Fruit fly (Drosophila melanogaster): ENCODE data around the gene CG10300.
A peak's percentile ranks its signal among the peaks of the same experiment; 100 is the strongest.

CG10300 gene

DNA sequence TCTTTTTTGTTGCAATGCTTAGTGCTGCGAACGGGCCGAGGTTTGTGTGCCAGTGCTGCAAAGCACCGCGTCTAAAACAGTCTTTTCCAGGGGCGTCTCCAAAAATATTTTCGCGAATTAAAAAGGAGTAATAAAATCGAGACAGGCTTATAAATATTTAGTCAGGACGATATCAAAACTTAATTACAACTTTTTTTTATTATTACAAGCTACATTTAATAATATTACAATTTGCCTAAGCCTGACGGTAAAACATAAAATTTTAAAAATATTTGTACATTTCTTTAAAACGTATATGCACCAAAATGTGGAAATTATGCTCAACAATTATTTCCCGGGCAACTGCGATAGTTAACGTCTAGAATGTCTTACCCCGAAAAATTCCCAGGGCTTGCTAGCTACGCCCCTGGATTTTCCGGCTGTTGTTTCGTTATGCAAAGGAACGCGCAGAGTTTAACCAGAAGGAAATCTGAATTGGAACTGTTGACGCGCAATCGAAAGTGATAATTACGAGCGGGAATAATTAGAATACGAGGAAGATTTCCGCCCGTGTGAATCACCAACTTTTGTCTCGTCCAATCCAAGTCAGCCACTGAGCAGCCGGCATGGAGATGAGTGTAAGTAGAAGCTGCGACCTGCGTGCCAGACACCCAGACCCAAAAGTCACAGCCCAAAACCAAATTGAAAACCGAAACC lies 46.7 kb downstream of the CG10300 start, which contains the start of the genes PTPMT1 and Hrd3:
TSS of gene PTPMT1 (plus strand) at position 428 of the 696 bp plus-strand sequence.
TSS of gene Hrd3 (minus strand) at position 646 of the 696 bp plus-strand sequence.
- TF ChIP-seq D1 (tag; optimal IDR thresholded peaks at IDR 0.05) (no peak), CG4496 (GFP tag; IDR thresholded peaks at IDR 0.05) (peak; percentile 97), gl (tag; optimal IDR thresholded peaks at IDR 0.05) (peak; percentile 91), CG34367 (tag; optimal IDR thresholded peaks at IDR 0.05) (peak; percentile 97), EcR (GFP tag; optimal IDR thresholded peaks at IDR 0.05) (peak; percentile 47), CG32121 (GFP tag; IDR thresholded peaks at IDR 0.05) (peak; percentile 95), rn (GFP tag; IDR thresholded peaks at IDR 0.05) (peak; percentile 92), CG8301 (tag; optimal IDR thresholded peaks at IDR 0.05) (peak; percentile 98), CG10348 (GFP tag; IDR thresholded peaks at IDR 0.05) (peak; percentile 93), Pif1A (GFP tag; optimal IDR thresholded peaks at IDR 0.05) (peak; percentile 99), CG17806 (tag; optimal IDR thresholded peaks at IDR 0.05) (peak; percentile 97), CG13204 (GFP tag; optimal IDR thresholded peaks at IDR 0.05) (peak; percentile 95), CG15710 (tag; optimal IDR thresholded peaks at IDR 0.05) (peak; percentile 99), fd96Ca (GFP tag; IDR thresholded peaks at IDR 0.05) (peak; percentile 94), CG8159 (tag; optimal IDR thresholded peaks at IDR 0.05) (peak; percentile 99), Snoo (tag; optimal IDR thresholded peaks at IDR 0.05) (peak; percentile 98), CG12605 (GFP tag; IDR thresholded peaks at IDR 0.05) (peak; percentile 88), CG14655 (GFP tag; optimal IDR thresholded peaks at IDR 0.05) (peak; percentile 100), Pif1B (GFP tag; optimal IDR thresholded peaks at IDR 0.05) (peak; percentile 99), CG9948 (tag; optimal IDR thresholded peaks at IDR 0.05) (peak; percentile 99), Ets98B (GFP tag; IDR thresholded peaks at IDR 0.05) (peak; percentile 91)

DNA sequence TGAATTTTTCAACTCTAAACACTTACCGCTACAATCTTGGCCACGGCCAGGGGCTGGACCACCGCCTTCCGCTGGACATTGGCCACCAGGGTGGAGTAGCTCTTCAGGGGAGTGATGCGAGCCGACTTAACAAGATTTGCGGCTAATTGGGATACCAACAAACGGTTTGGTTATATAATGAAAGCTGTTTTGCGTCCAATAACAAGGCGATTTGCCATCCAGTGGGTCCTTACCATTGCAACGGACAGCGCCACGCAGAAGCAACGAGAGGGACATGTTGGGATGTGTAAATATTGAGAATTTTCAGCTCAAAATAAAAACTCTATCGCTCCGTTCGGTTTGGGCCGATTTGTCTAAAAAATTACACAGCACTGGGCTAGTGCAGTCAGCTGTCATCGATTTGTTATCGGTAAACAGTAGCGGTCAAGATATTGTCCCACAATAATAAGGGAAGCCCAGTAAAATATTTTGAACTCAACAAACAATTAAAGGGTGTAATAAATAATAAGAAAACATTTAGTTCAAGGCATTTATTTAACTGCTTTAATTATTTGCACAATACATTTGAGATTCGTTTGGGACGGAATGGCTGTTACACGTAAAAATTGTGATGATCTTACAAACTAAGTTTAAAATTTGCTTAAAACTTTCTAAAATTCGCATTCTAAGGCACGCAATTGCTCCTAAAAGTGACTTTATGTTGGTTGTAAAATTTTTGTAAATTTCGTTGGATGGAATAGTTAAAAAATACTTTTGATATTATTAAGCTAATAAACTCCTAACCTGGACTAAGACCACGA lies 49.1 kb downstream of the CG10300 start, which contains the start of gene SdhD:
TSS of gene SdhD (minus strand) at position 382 of the 800 bp plus-strand sequence.
- peak; percentile 32 for TF ChIP-seq Snoo (tag; optimal IDR thresholded peaks at IDR 0.05)
- no peak for TF ChIP-seq CG14655 (GFP tag; optimal IDR thresholded peaks at IDR 0.05)

Data from whole organism, pupa.